Worm (Caenorhabditis elegans) whole organism, L2 larva: ENCODE measurements around the gene srw-20.

Source experiments
- C34F6.9 ChIP-seq: fragments of 150-350 bp; optimal IDR thresholded peaks from 2 replicates; lab custom pipeline; 2014; ENCODE audit warnings: missing biosample characterization, missing genetic modification characterization
- F13H6.1 ChIP-seq: sonication (generic microtip); optimal IDR thresholded peaks from 2 replicates; lab custom pipeline; 2016; ENCODE audit warnings: missing genetic modification characterization, missing compliant biosample characterization
- R02D3.7 ChIP-seq: fragments of 150-350 bp; optimal IDR thresholded peaks from 2 replicates; lab custom pipeline; 2014; ENCODE audit warnings: missing biosample characterization, missing genetic modification characterization
- Y55F3AM.14 ChIP-seq: fragments of 200-800 bp; sonication (Bioruptor generic); optimal IDR thresholded peaks from 2 replicates; lab custom pipeline; 2018; ENCODE audit warnings: mild to moderate bottlenecking, missing genetic modification characterization, missing compliant biosample characterization
- alr-1 ChIP-seq: fragments of 150-350 bp; optimal IDR thresholded peaks from 2 replicates; lab custom pipeline; 2014; ENCODE audit warnings: missing biosample characterization, missing genetic modification characterization
- aly-2 ChIP-seq: fragments of 150-350 bp; optimal IDR thresholded peaks from 2 replicates; lab custom pipeline; 2014; ENCODE audit warnings: missing biosample characterization, missing genetic modification characterization
- ama-1 ChIP-seq: fragments of 150-350 bp; optimal IDR thresholded peaks from 2 replicates; lab custom pipeline; 2018; ENCODE audit warnings: inconsistent platforms
- blmp-1 ChIP-seq: sonication (generic microtip); optimal IDR thresholded peaks from 2 replicates; lab custom pipeline; 2017; ENCODE audit warnings: missing genetic modification characterization, mild to moderate bottlenecking, missing compliant biosample characterization, antibody characterized with exemption, moderate library complexity; ENCODE audit not compliant: insufficient read depth
- ceh-16 ChIP-seq: fragments of 150-350 bp; optimal IDR thresholded peaks from 2 replicates; lab custom pipeline; 2014; ENCODE audit warnings: missing biosample characterization, missing genetic modification characterization
- ceh-82 ChIP-seq: fragments of 150-350 bp; optimal IDR thresholded peaks from 2 replicates; lab custom pipeline; 2014; ENCODE audit warnings: missing biosample characterization, missing genetic modification characterization
- crh-2 ChIP-seq: sonication (generic microtip); optimal IDR thresholded peaks from 2 replicates; lab custom pipeline; 2017; ENCODE audit warnings: missing biosample characterization, missing genetic modification characterization
- dmd-4 ChIP-seq: sonication (generic microtip); optimal IDR thresholded peaks from 2 replicates; lab custom pipeline; 2017; ENCODE audit warnings: missing biosample characterization, missing genetic modification characterization
- egl-27 ChIP-seq: sonication (generic microtip); optimal IDR thresholded peaks from 3 replicates; lab custom pipeline; 2017; ENCODE audit warnings: missing biosample characterization, missing genetic modification reagents, missing genetic modification characterization
- elt-3 ChIP-seq: sonication (generic microtip); optimal IDR thresholded peaks from 2 replicates; lab custom pipeline; 2017; ENCODE audit warnings: missing biosample characterization, missing genetic modification characterization
- fos-1 ChIP-seq: fragments of 150-350 bp; optimal IDR thresholded peaks from 2 replicates; lab custom pipeline; 2014; ENCODE audit warnings: missing biosample characterization, missing genetic modification characterization
- gmeb-1 ChIP-seq: fragments of 150-350 bp; optimal IDR thresholded peaks from 2 replicates; lab custom pipeline; 2014; ENCODE audit warnings: missing biosample characterization, missing genetic modification characterization
- lin-11 ChIP-seq: fragments of 150-350 bp; sonication (generic microtip); optimal IDR thresholded peaks from 2 replicates; lab custom pipeline; 2014; ENCODE audit warnings: missing biosample characterization, missing genetic modification characterization, inconsistent platforms, mixed read lengths
- lin-13 ChIP-seq: fragments of 150-350 bp; optimal IDR thresholded peaks from 2 replicates; lab custom pipeline; 2014; ENCODE audit warnings: missing biosample characterization, missing genetic modification reagents, missing genetic modification characterization
- lin-39 ChIP-seq: fragments of 150-350 bp; optimal IDR thresholded peaks from 2 replicates; lab custom pipeline; 2014; ENCODE audit warnings: missing biosample characterization, missing genetic modification reagents, missing genetic modification characterization
- lsy-2 ChIP-seq, 2 experiments: fragments of 150-350 bp in 1 of 2; sonication (generic microtip) in 1 of 2; optimal IDR thresholded peaks; 2 replicates each; lab custom pipeline; 2014 to 2017; ENCODE audit warnings: missing biosample characterization in 2 of 2, missing genetic modification characterization in 2 of 2
- mab-5 ChIP-seq: fragments of 150-350 bp; optimal IDR thresholded peaks from 2 replicates; lab custom pipeline; 2014; ENCODE audit warnings: missing biosample characterization, missing genetic modification characterization
- mbf-1 ChIP-seq: sonication (generic microtip); optimal IDR thresholded peaks from 2 replicates; lab custom pipeline; 2017; ENCODE audit warnings: missing biosample characterization, missing genetic modification characterization
- mdl-1 ChIP-seq, 2 experiments: fragments of 150-350 bp in 1 of 2; sonication (generic microtip) in 1 of 2; optimal IDR thresholded peaks; 2 replicates each; lab custom pipeline; 2017; ENCODE audit warnings: missing biosample characterization in 2 of 2, missing genetic modification characterization in 2 of 2
- nhr-11 ChIP-seq: fragments of 150-350 bp; optimal IDR thresholded peaks from 2 replicates; lab custom pipeline; 2014; ENCODE audit warnings: missing biosample characterization, missing genetic modification characterization
- nhr-12 ChIP-seq: fragments of 150-350 bp; optimal IDR thresholded peaks from 2 replicates; lab custom pipeline; 2014; ENCODE audit warnings: missing biosample characterization, missing genetic modification characterization
- nhr-21 ChIP-seq: fragments of 150-350 bp; optimal IDR thresholded peaks from 2 replicates; lab custom pipeline; 2014; ENCODE audit warnings: missing biosample characterization, missing genetic modification characterization
- nhr-23 ChIP-seq: fragments of 150-350 bp; optimal IDR thresholded peaks from 2 replicates; lab custom pipeline; 2014; ENCODE audit warnings: missing biosample characterization, missing genetic modification reagents, missing genetic modification characterization
- nhr-237 ChIP-seq: fragments of 150-350 bp; optimal IDR thresholded peaks from 2 replicates; lab custom pipeline; 2014; ENCODE audit warnings: missing biosample characterization, missing genetic modification characterization
- nhr-77 ChIP-seq: fragments of 150-350 bp; optimal IDR thresholded peaks from 2 replicates; lab custom pipeline; 2014; ENCODE audit warnings: missing biosample characterization, missing genetic modification characterization
- peb-1 ChIP-seq: fragments of 150-350 bp; optimal IDR thresholded peaks from 2 replicates; lab custom pipeline; 2014; ENCODE audit warnings: missing biosample characterization, missing genetic modification characterization
- sma-3 ChIP-seq: sonication (generic microtip); optimal IDR thresholded peaks from 2 replicates; lab custom pipeline; 2016; ENCODE audit warnings: missing genetic modification reagents, missing genetic modification characterization, missing compliant biosample characterization
- sma-9 ChIP-seq, 2 experiments: fragments of 150-350 bp in 1 of 2; sonication (generic microtip) in 1 of 2; optimal IDR thresholded peaks; 2 replicates each; lab custom pipeline; 2014 to 2016; ENCODE audit warnings: missing genetic modification characterization in 2 of 2, mild to moderate bottlenecking in 1 of 2, missing biosample characterization in 1 of 2, missing compliant biosample characterization in 1 of 2, missing genetic modification reagents in 1 of 2, moderate library complexity in 1 of 2
- snpc-4 ChIP-seq: fragments of 150-350 bp; optimal IDR thresholded peaks from 2 replicates; lab custom pipeline; 2014; ENCODE audit warnings: missing biosample characterization, missing genetic modification characterization
- unc-39 ChIP-seq: fragments of 150-350 bp; optimal IDR thresholded peaks from 2 replicates; lab custom pipeline; 2014; ENCODE audit warnings: missing biosample characterization, missing genetic modification characterization
- unc-55 ChIP-seq: fragments of 150-350 bp; sonication (generic microtip); optimal IDR thresholded peaks from 3 replicates; lab custom pipeline; 2014; ENCODE audit warnings: missing biosample characterization, missing genetic modification reagents, missing genetic modification characterization
- unc-62 ChIP-seq: fragments of 150-350 bp; optimal IDR thresholded peaks from 2 replicates; lab custom pipeline; 2014; ENCODE audit warnings: missing biosample characterization, missing genetic modification reagents, missing genetic modification characterization
- zag-1 ChIP-seq: fragments of 150-350 bp; optimal IDR thresholded peaks from 2 replicates; lab custom pipeline; 2014; ENCODE audit warnings: missing biosample characterization, missing genetic modification characterization
- ztf-1 ChIP-seq: fragments of 200-800 bp; sonication (Bioruptor generic); conservative IDR thresholded peaks from 2 replicates; pipeline ENCODE4 v1.3.6; 2022; ENCODE audit warnings: missing genetic modification characterization, missing compliant biosample characterization
- ztf-11 ChIP-seq: sonication (generic microtip); optimal IDR thresholded peaks from 2 replicates; lab custom pipeline; 2017; ENCODE audit warnings: missing biosample characterization, missing genetic modification characterization
- ztf-4 ChIP-seq: fragments of 150-350 bp; optimal IDR thresholded peaks from 2 replicates; lab custom pipeline; 2014; ENCODE audit warnings: missing biosample characterization, missing genetic modification characterization

The srw-20 gene

ce11 chrV:17092262-17092661 is 12.6 kb upstream of the srw-20 start, which contains the start of gene ZK218.1:
Gene ZK218.1 (plus strand): TSS chrV:17092562.
- TF ChIP-seq elt-3 (tag; lab: Kevin White, UChicago) (no peak), ztf-4 (no peak), C34F6.9 (no peak), aly-2 (tag; lab: Kevin White, UChicago) (no peak)
- TF ChIP-seq, all 48 proteins: peak for 0

ce11 chrV:17089931-17090429 is 10.3 kb upstream of the srw-20 start, which contains the start of gene srh-237:
Gene srh-237 (plus strand): TSS chrV:17090379.
- peak; percentile 68 for TF ChIP-seq fos-1 (tag; lab: Kevin White, UChicago)
- TF ChIP-seq ztf-4, result no peak
- no peak for TF ChIP-seq unc-62 (GFP tag; lab: Kevin White, UChicago)
- no peak for TF ChIP-seq F13H6.1

- TF ChIP-seq ztf-1 (GFP tag; lab: Robert Waterston, UW), result no peak
- no peak for TF ChIP-seq lin-39
- TF ChIP-seq F13H6.1, result no peak
- no peak for TF ChIP-seq unc-62 (GFP tag; lab: Kevin White, UChicago)
- TF ChIP-seq lin-11, result no peak
- TF ChIP-seq peb-1 (tag; lab: Kevin White, UChicago), result no peak
- no peak for TF ChIP-seq nhr-21 (tag; lab: Kevin White, UChicago)
- TF ChIP-seq mab-5 (tag; lab: Kevin White, UChicago), result no peak
- no peak for TF ChIP-seq zag-1 (tag; lab: Kevin White, UChicago)
- no peak for TF ChIP-seq nhr-12 (tag; lab: Kevin White, UChicago)
- no peak for TF ChIP-seq unc-55
- TF ChIP-seq fos-1 (tag; lab: Kevin White, UChicago), result no peak
Measured at ce11 chrV:17089342-17089741, 9.6 kb upstream of the srw-20 start, which contains the start of gene T05E12.6. Gene T05E12.6 (minus strand): TSS chrV:17089442.

- no peak for TF ChIP-seq sma-9 (GFP tag; optimal IDR thresholded peaks at IDR 0.05; lab: Kevin White, UChicago)
- no peak for TF ChIP-seq sma-9 (tag; optimal IDR thresholded peaks at IDR 0.05; lab: Kevin White, UChicago)
- no peak for TF ChIP-seq nhr-12 (tag; lab: Kevin White, UChicago)
- TF ChIP-seq nhr-77 (tag; lab: Kevin White, UChicago), result no peak
- TF ChIP-seq mab-5 (tag; lab: Kevin White, UChicago), result no peak
- TF ChIP-seq ceh-82 (tag; lab: Kevin White, UChicago), result no peak
- TF ChIP-seq snpc-4 (tag; lab: Kevin White, UChicago), result no peak
- TF ChIP-seq nhr-11, result no peak
- no peak for TF ChIP-seq R02D3.7 (tag; lab: Kevin White, UChicago)
- no peak for TF ChIP-seq alr-1
- no peak for TF ChIP-seq dmd-4 (tag; lab: Kevin White, UChicago)
- TF ChIP-seq ztf-1 (GFP tag; lab: Robert Waterston, UW), result no peak
- no peak for TF ChIP-seq lsy-2 (tag; optimal IDR thresholded peaks at IDR 0.05; lab: Kevin White, UChicago)
- TF ChIP-seq gmeb-1 (tag; lab: Kevin White, UChicago), result no peak
- TF ChIP-seq Y55F3AM.14, result no peak
- no peak for TF ChIP-seq mdl-1 (tag; optimal IDR thresholded peaks at IDR 0.05; lab: Kevin White, UChicago)
- TF ChIP-seq mbf-1 (tag; lab: Kevin White, UChicago), result no peak
Measured at ce11 chrV:17082718-17083117, 3.0 kb upstream of the srw-20 start, which contains the start of gene T05E12.9. Gene T05E12.9 (minus strand): TSS chrV:17082818.

ce11 chrV:17077889-17078288 is 1.8 kb downstream of the srw-20 start, which contains the start of gene T05E12.3:
Gene T05E12.3 (minus strand): TSS chrV:17077989.
- no peak for TF ChIP-seq R02D3.7 (tag; lab: Kevin White, UChicago)
- TF ChIP-seq nhr-77 (tag; lab: Kevin White, UChicago), result no peak
- TF ChIP-seq mbf-1 (tag; lab: Kevin White, UChicago), result no peak
- no peak for TF ChIP-seq sma-3 (GFP tag; lab: Kevin White, UChicago)
- no peak for TF ChIP-seq sma-9 (GFP tag; optimal IDR thresholded peaks at IDR 0.05; lab: Kevin White, UChicago)
- TF ChIP-seq sma-9 (tag; optimal IDR thresholded peaks at IDR 0.05; lab: Kevin White, UChicago), result no peak
- TF ChIP-seq ztf-4, result no peak
- TF ChIP-seq unc-55, result no peak
- TF ChIP-seq zag-1 (tag; lab: Kevin White, UChicago), result no peak
- TF ChIP-seq unc-39 (tag; lab: Kevin White, UChicago), result no peak

ce11 chrV:17075900-17076299 is 3.8 kb downstream of the srw-20 start, which contains the start of gene str-125:
Gene str-125 (minus strand): TSS chrV:17076000.
- no peak for TF ChIP-seq egl-27 (tag; lab: Kevin White, UChicago)
- no peak for TF ChIP-seq nhr-23 (tag; lab: Kevin White, UChicago)
- no peak for TF ChIP-seq nhr-12 (tag; lab: Kevin White, UChicago)
- TF ChIP-seq peb-1 (tag; lab: Kevin White, UChicago), result no peak
- TF ChIP-seq aly-2 (tag; lab: Kevin White, UChicago), result no peak
- no peak for TF ChIP-seq snpc-4 (tag; lab: Kevin White, UChicago)
- no peak for TF ChIP-seq ama-1 (lab: Kevin White, UChicago)
- no peak for TF ChIP-seq unc-39 (tag; lab: Kevin White, UChicago)
- TF ChIP-seq crh-2 (tag; lab: Kevin White, UChicago), result no peak
- TF ChIP-seq nhr-21 (tag; lab: Kevin White, UChicago), result no peak
- TF ChIP-seq unc-62 (GFP tag; lab: Kevin White, UChicago), result no peak
- TF ChIP-seq nhr-237 (tag; lab: Kevin White, UChicago), result no peak
- TF ChIP-seq ceh-16, result no peak
- no peak for TF ChIP-seq ztf-11 (tag; lab: Kevin White, UChicago)
- no peak for TF ChIP-seq ztf-1 (GFP tag; lab: Robert Waterston, UW)
- no peak for TF ChIP-seq lin-13
- TF ChIP-seq gmeb-1 (tag; lab: Kevin White, UChicago), result no peak
- no peak for TF ChIP-seq blmp-1 (tag; lab: Kevin White, UChicago)
- TF ChIP-seq mdl-1 (tag; optimal IDR thresholded peaks at IDR 0.05; lab: Kevin White, UChicago), result no peak
- TF ChIP-seq, all 48 proteins: peak for 0
